Fruit fly (Drosophila melanogaster): ENCODE measurements around the gene CG42853.

The CG42853 gene

DNA sequence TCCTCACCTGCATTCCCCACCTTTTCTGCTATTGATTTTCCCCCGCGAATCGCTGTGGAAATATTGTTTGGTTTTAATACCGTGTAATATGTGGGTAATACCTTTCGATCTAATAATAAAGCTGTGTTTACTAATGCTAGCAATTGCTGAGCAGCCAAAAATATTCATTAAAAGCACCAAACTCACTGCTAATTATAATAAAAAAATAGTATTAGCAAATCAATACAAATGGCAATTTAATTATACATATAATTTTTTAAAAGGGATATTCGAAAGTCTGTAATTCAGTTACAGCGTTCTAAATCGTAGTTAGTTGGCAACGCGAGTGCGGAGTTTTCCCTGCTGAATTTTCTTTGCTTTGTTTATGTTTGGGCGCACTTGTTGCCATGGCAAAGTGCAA lies 27.9 kb downstream of the CG42853 start:
- TF ChIP-seq CG14860 (GFP tag; IDR thresholded peaks at IDR 0.05; ENCODE audit: partially characterized antibody) (no peak), D19B (GFP tag; optimal IDR thresholded peaks at IDR 0.05) (peak; percentile 76), Hr51 (GFP tag; optimal IDR thresholded peaks at IDR 0.05) (peak in 1 of 2 experiments; percentile 2), disco-r (GFP tag; optimal IDR thresholded peaks at IDR 0.05) (no peak), slp2 (GFP tag; optimal IDR thresholded peaks at IDR 0.05) (no peak), pan (optimal IDR thresholded peaks at IDR 0.05) (no peak), pan (GFP tag; optimal IDR thresholded peaks at IDR 0.05 in 1 of 2, IDR thresholded peaks at IDR 0.05 in 1 of 2) (peak in 1 of 2 experiments; percentile 12), CG7357 (GFP tag; IDR thresholded peaks at IDR 0.05) (no peak), CG15011 (GFP tag; optimal IDR thresholded peaks at IDR 0.05) (no peak), Dbx (GFP tag; IDR thresholded peaks at IDR 0.05) (no peak), grau (tag; optimal IDR thresholded peaks at IDR 0.05) (peak; percentile 1), maf-S (GFP tag; optimal IDR thresholded peaks at IDR 0.05) (no peak), stwl (tag; optimal IDR thresholded peaks at IDR 0.05) (peak; percentile 7), gem (tag; optimal IDR thresholded peaks at IDR 0.05) (peak; percentile 12), CG10462 (GFP tag; optimal IDR thresholded peaks at IDR 0.05) (no peak), CG11504 (tag; optimal IDR thresholded peaks at IDR 0.05) (peak; percentile 15), CG10209 (GFP tag; optimal IDR thresholded peaks at IDR 0.05) (peak; percentile 9), row (GFP tag; IDR thresholded peaks at IDR 0.05) (peak; percentile 55; the same call in 2 of the 3 replicates), dmrt99B (tag; optimal IDR thresholded peaks at IDR 0.05) (peak; percentile 18), phol (tag; optimal IDR thresholded peaks at IDR 0.05) (no peak), CG2678 (tag; optimal IDR thresholded peaks at IDR 0.05) (peak; percentile 18), ind (GFP tag; optimal IDR thresholded peaks at IDR 0.05) (no peak), CG15269 (tag; optimal IDR thresholded peaks at IDR 0.05) (peak; percentile 2), dpn (GFP tag; optimal IDR thresholded peaks at IDR 0.05) (no peak), twi (tag; optimal IDR thresholded peaks at IDR 0.05) (no peak), scrt (GFP tag; optimal IDR thresholded peaks at IDR 0.05) (peak; percentile 46), CG6175 (GFP tag; IDR thresholded peaks at IDR 0.05) (no peak), Ets65A (GFP tag) (peak; percentile 49), E2f1 (GFP tag; IDR thresholded peaks at IDR 0.05) (no peak), CG3847 (GFP tag; IDR thresholded peaks at IDR 0.05) (no peak), Med (GFP tag) (peak; percentile 49), onecut (GFP tag; IDR thresholded peaks at IDR 0.05) (peak; percentile 81)

dm6 chr3L:18088027-18088426 lies 33.8 kb downstream of the CG42853 start:
- TF ChIP-seq bab2 (GFP tag; optimal IDR thresholded peaks at IDR 0.05) (no peak), chif (GFP tag; optimal IDR thresholded peaks at IDR 0.05) (peak in 1 of 2 experiments; percentile 27), CG18476 (GFP tag; optimal IDR thresholded peaks at IDR 0.05) (no peak), jigr1 (GFP tag; IDR thresholded peaks at IDR 0.05) (no peak), bbx (GFP tag; IDR thresholded peaks at IDR 0.05; ENCODE audit: partially characterized antibody) (peak; percentile 71), sens (GFP tag) (peak; percentile 72), fd96Cb (tag; optimal IDR thresholded peaks at IDR 0.05) (no peak), br (optimal IDR thresholded peaks at IDR 0.05) (no peak), wdn (GFP tag; IDR thresholded peaks at IDR 0.05) (no peak), NfI (GFP tag; optimal IDR thresholded peaks at IDR 0.05) (peak; percentile 19), bsh (GFP tag; optimal IDR thresholded peaks at IDR 0.05) (no peak), CG6175 (GFP tag; IDR thresholded peaks at IDR 0.05) (no peak), CG42726 (GFP tag; IDR thresholded peaks at IDR 0.05; ENCODE audit: partially characterized antibody) (peak; percentile 57), grn (GFP tag; optimal IDR thresholded peaks at IDR 0.05) (no peak), dpn (GFP tag; optimal IDR thresholded peaks at IDR 0.05) (peak in 1 of 2 experiments; percentile 4), unc-4 (GFP tag; IDR thresholded peaks at IDR 0.05; ENCODE audit: partially characterized antibody) (no peak), lola (GFP tag; optimal IDR thresholded peaks at IDR 0.05) (no peak), ara (GFP tag; IDR thresholded peaks at IDR 0.05) (0 out of 2 replicates have a peak, but pooled peaks have one; percentile 21), CG11085 (GFP tag; IDR thresholded peaks at IDR 0.05) (no peak), Fer1 (GFP tag; optimal IDR thresholded peaks at IDR 0.05) (no peak), tio (GFP tag; optimal IDR thresholded peaks at IDR 0.05) (no peak), Ets65A (GFP tag) (peak; percentile 69)

Data from whole organism, embryonic.